Worm (Caenorhabditis elegans): ENCODE measurements around the gene sru-20.
A peak's percentile ranks its signal among the peaks of the same experiment; 100 is the strongest.

Gene sru-20

ce11 chrIV:12495196-12495595 lies at the start of gene sru-20:
TSS of gene sru-20 (plus strand) at chrIV:12495496.
- TF ChIP-seq unc-39 (tag; optimal IDR thresholded peaks at IDR 0.05): no peak
- no peak for TF ChIP-seq fkh-2 (tag; optimal IDR thresholded peaks at IDR 0.05)
- no peak for TF ChIP-seq pqm-1 (tag; optimal IDR thresholded peaks at IDR 0.05)
- no peak for TF ChIP-seq fkh-10 (GFP tag; optimal IDR thresholded peaks at IDR 0.05)
- no peak for TF ChIP-seq lin-39 (tag; optimal IDR thresholded peaks at IDR 0.05)
- TF ChIP-seq nhr-76 (tag; optimal IDR thresholded peaks at IDR 0.05): no peak
- TF ChIP-seq elt-2 (tag; optimal IDR thresholded peaks at IDR 0.05): no peak
- TF ChIP-seq mml-1 (tag; optimal IDR thresholded peaks at IDR 0.05): no peak
- no peak for TF ChIP-seq ceh-9 (tag; optimal IDR thresholded peaks at IDR 0.05)
- TF ChIP-seq nhr-11 (tag; optimal IDR thresholded peaks at IDR 0.05): no peak
- no peak for TF ChIP-seq eor-1 (tag; optimal IDR thresholded peaks at IDR 0.05)
- TF ChIP-seq nhr-43 (tag; optimal IDR thresholded peaks at IDR 0.05; ENCODE audit: poor library complexity, severe bottlenecking): no peak
- no peak for TF ChIP-seq nhr-237 (tag; optimal IDR thresholded peaks at IDR 0.05)
- no peak for TF ChIP-seq elt-3 (tag; optimal IDR thresholded peaks at IDR 0.05)

- TF ChIP-seq nhr-76 (tag; optimal IDR thresholded peaks at IDR 0.05) (no peak), ceh-82 (tag; optimal IDR thresholded peaks at IDR 0.05) (no peak), nhr-25 (tag; optimal IDR thresholded peaks at IDR 0.05) (peak; percentile 30), lin-15B (tag; optimal IDR thresholded peaks at IDR 0.05) (peak; percentile 51), nhr-23 (tag; optimal IDR thresholded peaks at IDR 0.05) (peak; percentile 38), lin-39 (tag; optimal IDR thresholded peaks at IDR 0.05) (peak; percentile 27)
Measured at ce11 chrIV:12451225-12451831, 44.0 kb upstream of the sru-20 start, which contains the start of gene dpy-26. TSS of gene dpy-26 (minus strand) at chrIV:12451335.

ce11 chrIV:12454115-12454514 lies 41.2 kb upstream of the sru-20 start, which contains the start of gene spe-44:
TSS of gene spe-44 (minus strand) at chrIV:12454215.
- TF ChIP-seq elt-2 (tag; optimal IDR thresholded peaks at IDR 0.05): no peak
- no peak for TF ChIP-seq elt-3 (tag; optimal IDR thresholded peaks at IDR 0.05)
- no peak for TF ChIP-seq lsy-12 (tag; optimal IDR thresholded peaks at IDR 0.05)
- TF ChIP-seq aly-2 (tag; optimal IDR thresholded peaks at IDR 0.05): no peak
- TF ChIP-seq pha-4 (tag; optimal IDR thresholded peaks at IDR 0.05): no peak
- TF ChIP-seq hmg-11 (tag; optimal IDR thresholded peaks at IDR 0.05): no peak

ce11 chrIV:12454750-12455149 lies 40.5 kb upstream of the sru-20 start, which contains the start of gene smz-1:
TSS of gene smz-1 (plus strand) at chrIV:12455050.
- TF ChIP-seq nhr-237 (tag; optimal IDR thresholded peaks at IDR 0.05) (no peak), lsy-12 (tag; optimal IDR thresholded peaks at IDR 0.05) (no peak), elt-1 (tag; optimal IDR thresholded peaks at IDR 0.05) (no peak), unc-39 (tag; optimal IDR thresholded peaks at IDR 0.05) (no peak), ama-1 (optimal IDR thresholded peaks at IDR 0.05) (no peak), lin-39 (tag; optimal IDR thresholded peaks at IDR 0.05) (no peak), ceh-9 (tag; optimal IDR thresholded peaks at IDR 0.05) (no peak), daf-12 (tag; optimal IDR thresholded peaks at IDR 0.05) (no peak), hmg-11 (tag; optimal IDR thresholded peaks at IDR 0.05) (no peak), nhr-76 (tag; optimal IDR thresholded peaks at IDR 0.05) (no peak), nhr-43 (tag; optimal IDR thresholded peaks at IDR 0.05; ENCODE audit: poor library complexity, severe bottlenecking) (no peak), nhr-77 (tag; optimal IDR thresholded peaks at IDR 0.05) (no peak), pha-4 (tag; optimal IDR thresholded peaks at IDR 0.05) (no peak), fkh-10 (GFP tag; optimal IDR thresholded peaks at IDR 0.05) (no peak), ZK546.5 (tag; optimal IDR thresholded peaks at IDR 0.05) (no peak)

- TF ChIP-seq aly-2 (tag; optimal IDR thresholded peaks at IDR 0.05) (no peak), jun-1 (tag; optimal IDR thresholded peaks at IDR 0.05) (no peak)
Measured at ce11 chrIV:12456613-12457012, 38.7 kb upstream of the sru-20 start, which contains the start of gene C25G4.7. TSS of gene C25G4.7 (plus strand) at chrIV:12456913.

- TF ChIP-seq unc-62 (GFP tag; optimal IDR thresholded peaks at IDR 0.05) (no peak), snpc-4 (tag; optimal IDR thresholded peaks at IDR 0.05) (no peak), fos-1 (tag; optimal IDR thresholded peaks at IDR 0.05) (no peak), ceh-9 (tag; optimal IDR thresholded peaks at IDR 0.05) (no peak), nhr-23 (tag; optimal IDR thresholded peaks at IDR 0.05) (no peak), elt-1 (tag; optimal IDR thresholded peaks at IDR 0.05) (no peak), nhr-11 (tag; optimal IDR thresholded peaks at IDR 0.05) (no peak), hmg-11 (tag; optimal IDR thresholded peaks at IDR 0.05) (no peak), skn-1 (tag; optimal IDR thresholded peaks at IDR 0.05) (no peak), zag-1 (tag; optimal IDR thresholded peaks at IDR 0.05) (no peak), nhr-237 (tag; optimal IDR thresholded peaks at IDR 0.05) (no peak), aly-2 (tag; optimal IDR thresholded peaks at IDR 0.05) (no peak), jun-1 (tag; optimal IDR thresholded peaks at IDR 0.05) (no peak), nhr-43 (tag; optimal IDR thresholded peaks at IDR 0.05; ENCODE audit: poor library complexity, severe bottlenecking) (no peak), daf-12 (tag; optimal IDR thresholded peaks at IDR 0.05) (no peak), pha-4 (tag; optimal IDR thresholded peaks at IDR 0.05) (no peak)
Measured at ce11 chrIV:12463370-12463769, 31.9 kb upstream of the sru-20 start, which contains the start of gene C25G4.8. TSS of gene C25G4.8 (minus strand) at chrIV:12463470.

All from whole organism, L3 larva.